Worm (Caenorhabditis elegans) whole organism, L2 larva: ENCODE results near the gene srw-55.
"Not testable (repeated sequence)": the region's sequence is repeated elsewhere in the genome, so short reads cannot be mapped to it uniquely, and the experiment has no call there.

ENCODE experiments used
- C34F6.9 ChIP-seq: fragments of 150-350 bp; optimal IDR thresholded peaks from 2 replicates; lab custom pipeline; 2014; ENCODE audit warnings: missing biosample characterization, missing genetic modification characterization
- F13H6.1 ChIP-seq: sonication (generic microtip); optimal IDR thresholded peaks from 2 replicates; lab custom pipeline; 2016; ENCODE audit warnings: missing genetic modification characterization, missing compliant biosample characterization
- R02D3.7 ChIP-seq: fragments of 150-350 bp; optimal IDR thresholded peaks from 2 replicates; lab custom pipeline; 2014; ENCODE audit warnings: missing biosample characterization, missing genetic modification characterization
- ZK546.5 ChIP-seq: sonication (generic microtip); optimal IDR thresholded peaks from 2 replicates; lab custom pipeline; 2017; ENCODE audit warnings: missing biosample characterization, missing genetic modification characterization
- alr-1 ChIP-seq: fragments of 150-350 bp; optimal IDR thresholded peaks from 2 replicates; lab custom pipeline; 2014; ENCODE audit warnings: missing biosample characterization, missing genetic modification characterization
- aly-2 ChIP-seq: fragments of 150-350 bp; optimal IDR thresholded peaks from 2 replicates; lab custom pipeline; 2014; ENCODE audit warnings: missing biosample characterization, missing genetic modification characterization
- blmp-1 ChIP-seq: sonication (generic microtip); optimal IDR thresholded peaks from 2 replicates; lab custom pipeline; 2017; ENCODE audit warnings: missing genetic modification characterization, mild to moderate bottlenecking, missing compliant biosample characterization, antibody characterized with exemption, moderate library complexity; ENCODE audit not compliant: insufficient read depth
- ceh-16 ChIP-seq: fragments of 150-350 bp; optimal IDR thresholded peaks from 2 replicates; lab custom pipeline; 2014; ENCODE audit warnings: missing biosample characterization, missing genetic modification characterization
- ceh-82 ChIP-seq: fragments of 150-350 bp; optimal IDR thresholded peaks from 2 replicates; lab custom pipeline; 2014; ENCODE audit warnings: missing biosample characterization, missing genetic modification characterization
- crh-2 ChIP-seq: sonication (generic microtip); optimal IDR thresholded peaks from 2 replicates; lab custom pipeline; 2017; ENCODE audit warnings: missing biosample characterization, missing genetic modification characterization
- egl-27 ChIP-seq: sonication (generic microtip); optimal IDR thresholded peaks from 3 replicates; lab custom pipeline; 2017; ENCODE audit warnings: missing biosample characterization, missing genetic modification reagents, missing genetic modification characterization
- elt-1 ChIP-seq: fragments of 150-350 bp; optimal IDR thresholded peaks from 2 replicates; lab custom pipeline; 2014; ENCODE audit warnings: missing biosample characterization, missing genetic modification characterization
- elt-3 ChIP-seq: sonication (generic microtip); optimal IDR thresholded peaks from 2 replicates; lab custom pipeline; 2017; ENCODE audit warnings: missing biosample characterization, missing genetic modification characterization
- fos-1 ChIP-seq: fragments of 150-350 bp; optimal IDR thresholded peaks from 2 replicates; lab custom pipeline; 2014; ENCODE audit warnings: missing biosample characterization, missing genetic modification characterization
- gmeb-1 ChIP-seq: fragments of 150-350 bp; optimal IDR thresholded peaks from 2 replicates; lab custom pipeline; 2014; ENCODE audit warnings: missing biosample characterization, missing genetic modification characterization
- lin-11 ChIP-seq: fragments of 150-350 bp; sonication (generic microtip); optimal IDR thresholded peaks from 2 replicates; lab custom pipeline; 2014; ENCODE audit warnings: missing biosample characterization, missing genetic modification characterization, inconsistent platforms, mixed read lengths
- lin-39 ChIP-seq: fragments of 150-350 bp; optimal IDR thresholded peaks from 2 replicates; lab custom pipeline; 2014; ENCODE audit warnings: missing biosample characterization, missing genetic modification reagents, missing genetic modification characterization
- lsy-2 ChIP-seq, 2 experiments: fragments of 150-350 bp in 1 of 2; sonication (generic microtip) in 1 of 2; optimal IDR thresholded peaks; 2 replicates each; lab custom pipeline; 2014 to 2017; ENCODE audit warnings: missing biosample characterization in 2 of 2, missing genetic modification characterization in 2 of 2
- mbf-1 ChIP-seq: sonication (generic microtip); optimal IDR thresholded peaks from 2 replicates; lab custom pipeline; 2017; ENCODE audit warnings: missing biosample characterization, missing genetic modification characterization
- mdl-1 ChIP-seq, 2 experiments: fragments of 150-350 bp in 1 of 2; sonication (generic microtip) in 1 of 2; optimal IDR thresholded peaks; 2 replicates each; lab custom pipeline; 2017; ENCODE audit warnings: missing biosample characterization in 2 of 2, missing genetic modification characterization in 2 of 2
- nhr-11 ChIP-seq: fragments of 150-350 bp; optimal IDR thresholded peaks from 2 replicates; lab custom pipeline; 2014; ENCODE audit warnings: missing biosample characterization, missing genetic modification characterization
- nhr-12 ChIP-seq: fragments of 150-350 bp; optimal IDR thresholded peaks from 2 replicates; lab custom pipeline; 2014; ENCODE audit warnings: missing biosample characterization, missing genetic modification characterization
- nhr-21 ChIP-seq: fragments of 150-350 bp; optimal IDR thresholded peaks from 2 replicates; lab custom pipeline; 2014; ENCODE audit warnings: missing biosample characterization, missing genetic modification characterization
- nhr-23 ChIP-seq: fragments of 150-350 bp; optimal IDR thresholded peaks from 2 replicates; lab custom pipeline; 2014; ENCODE audit warnings: missing biosample characterization, missing genetic modification reagents, missing genetic modification characterization
- nhr-237 ChIP-seq: fragments of 150-350 bp; optimal IDR thresholded peaks from 2 replicates; lab custom pipeline; 2014; ENCODE audit warnings: missing biosample characterization, missing genetic modification characterization
- nhr-77 ChIP-seq: fragments of 150-350 bp; optimal IDR thresholded peaks from 2 replicates; lab custom pipeline; 2014; ENCODE audit warnings: missing biosample characterization, missing genetic modification characterization
- peb-1 ChIP-seq: fragments of 150-350 bp; optimal IDR thresholded peaks from 2 replicates; lab custom pipeline; 2014; ENCODE audit warnings: missing biosample characterization, missing genetic modification characterization
- sem-4 ChIP-seq: fragments of 150-350 bp; optimal IDR thresholded peaks from 2 replicates; lab custom pipeline; 2014; ENCODE audit warnings: missing biosample characterization, missing genetic modification reagents, missing genetic modification characterization
- skn-1 ChIP-seq: sonication (generic microtip); optimal IDR thresholded peaks from 2 replicates; lab custom pipeline; 2017; ENCODE audit warnings: missing biosample characterization, missing genetic modification characterization
- sma-3 ChIP-seq: sonication (generic microtip); optimal IDR thresholded peaks from 2 replicates; lab custom pipeline; 2016; ENCODE audit warnings: missing genetic modification reagents, missing genetic modification characterization, missing compliant biosample characterization
- sma-9 ChIP-seq, 2 experiments: fragments of 150-350 bp in 1 of 2; sonication (generic microtip) in 1 of 2; optimal IDR thresholded peaks; 2 replicates each; lab custom pipeline; 2014 to 2016; ENCODE audit warnings: missing genetic modification characterization in 2 of 2, mild to moderate bottlenecking in 1 of 2, missing biosample characterization in 1 of 2, missing compliant biosample characterization in 1 of 2, missing genetic modification reagents in 1 of 2, moderate library complexity in 1 of 2
- snpc-4 ChIP-seq: fragments of 150-350 bp; optimal IDR thresholded peaks from 2 replicates; lab custom pipeline; 2014; ENCODE audit warnings: missing biosample characterization, missing genetic modification characterization
- unc-39 ChIP-seq: fragments of 150-350 bp; optimal IDR thresholded peaks from 2 replicates; lab custom pipeline; 2014; ENCODE audit warnings: missing biosample characterization, missing genetic modification characterization
- unc-55 ChIP-seq: fragments of 150-350 bp; sonication (generic microtip); optimal IDR thresholded peaks from 3 replicates; lab custom pipeline; 2014; ENCODE audit warnings: missing biosample characterization, missing genetic modification reagents, missing genetic modification characterization
- ztf-1 ChIP-seq: fragments of 200-800 bp; sonication (Bioruptor generic); conservative IDR thresholded peaks from 2 replicates; pipeline ENCODE4 v1.3.6; 2022; ENCODE audit warnings: missing genetic modification characterization, missing compliant biosample characterization
- ztf-11 ChIP-seq: sonication (generic microtip); optimal IDR thresholded peaks from 2 replicates; lab custom pipeline; 2017; ENCODE audit warnings: missing biosample characterization, missing genetic modification characterization
- ztf-4 ChIP-seq: fragments of 150-350 bp; optimal IDR thresholded peaks from 2 replicates; lab custom pipeline; 2014; ENCODE audit warnings: missing biosample characterization, missing genetic modification characterization

The srw-55 gene

DNA sequence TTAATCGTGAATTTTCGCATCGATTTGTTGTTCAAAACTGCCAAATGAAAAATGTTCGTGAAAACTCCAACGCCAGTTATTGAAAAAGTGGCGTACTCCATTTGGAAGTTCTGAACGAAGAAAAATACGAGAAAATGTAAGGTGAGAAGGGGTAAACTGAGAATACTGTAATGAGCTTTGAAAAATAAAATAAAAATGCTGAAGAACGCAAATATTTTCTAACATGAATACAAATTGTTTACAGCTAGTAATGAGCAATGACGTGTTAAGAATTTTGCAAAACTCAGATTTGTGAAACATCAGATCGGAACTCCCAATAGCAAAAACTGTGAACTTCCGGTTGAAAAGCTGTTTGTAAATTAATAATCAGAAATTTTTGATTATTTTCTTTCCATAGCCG, 7.8 kb downstream of the srw-55 start, which contains the start of gene srw-26:
Gene srw-26 (minus strand): TSS at position 101 of the 400 bp plus-strand sequence.
- TF ChIP-seq sma-3 (GFP tag; lab: Kevin White, UChicago), result no peak
- TF ChIP-seq egl-27 (tag; lab: Kevin White, UChicago), result no peak
- TF ChIP-seq elt-1 (tag; lab: Kevin White, UChicago), result no peak
- TF ChIP-seq crh-2 (tag; lab: Kevin White, UChicago), result no peak
- TF ChIP-seq peb-1 (tag; lab: Kevin White, UChicago), result no peak
- TF ChIP-seq ztf-1 (GFP tag; lab: Robert Waterston, UW), result no peak
- TF ChIP-seq alr-1, result no peak
- TF ChIP-seq lin-11 (tag; lab: Kevin White, UChicago), result no peak
- TF ChIP-seq mdl-1 (tag; optimal IDR thresholded peaks at IDR 0.05; lab: Kevin White, UChicago), result no peak
- TF ChIP-seq C34F6.9, result no peak
- no peak for TF ChIP-seq F13H6.1 (tag; lab: Kevin White, UChicago)
- TF ChIP-seq nhr-237 (tag; lab: Kevin White, UChicago), result no peak
- TF ChIP-seq ceh-16 (tag; lab: Kevin White, UChicago), result no peak

ce11 chrV:15929882-15930281, 10.3 kb downstream of the srw-55 start, which contains the start of gene srbc-77:
srbc-77 (plus strand) TSS chrV:15930182.
- not testable (repeated sequence) for TF ChIP-seq mdl-1 (tag; optimal IDR thresholded peaks at IDR 0.05; lab: Kevin White, UChicago); nhr-11; egl-27 (tag; lab: Kevin White, UChicago)

- TF ChIP-seq lsy-2 (tag; optimal IDR thresholded peaks at IDR 0.05; lab: Kevin White, UChicago), result no peak
- TF ChIP-seq crh-2 (tag; lab: Kevin White, UChicago), result no peak
- no peak for TF ChIP-seq nhr-23 (tag; lab: Kevin White, UChicago)
- no peak for TF ChIP-seq fos-1 (tag; lab: Kevin White, UChicago)
- TF ChIP-seq snpc-4, result no peak
- no peak for TF ChIP-seq aly-2 (tag; lab: Kevin White, UChicago)
- TF ChIP-seq unc-39 (tag; lab: Kevin White, UChicago), result no peak
- TF ChIP-seq R02D3.7 (tag; lab: Kevin White, UChicago), result no peak
- no peak for TF ChIP-seq ztf-1 (GFP tag; lab: Robert Waterston, UW)
- TF ChIP-seq egl-27 (tag; lab: Kevin White, UChicago), result no peak
- no peak for TF ChIP-seq ztf-11 (tag; lab: Kevin White, UChicago)
- TF ChIP-seq ceh-82, result no peak
Measured at ce11 chrV:15928325-15928724, 11.8 kb downstream of the srw-55 start, which contains the start of gene pzf-1. pzf-1 (minus strand) TSS chrV:15928425.

DNA sequence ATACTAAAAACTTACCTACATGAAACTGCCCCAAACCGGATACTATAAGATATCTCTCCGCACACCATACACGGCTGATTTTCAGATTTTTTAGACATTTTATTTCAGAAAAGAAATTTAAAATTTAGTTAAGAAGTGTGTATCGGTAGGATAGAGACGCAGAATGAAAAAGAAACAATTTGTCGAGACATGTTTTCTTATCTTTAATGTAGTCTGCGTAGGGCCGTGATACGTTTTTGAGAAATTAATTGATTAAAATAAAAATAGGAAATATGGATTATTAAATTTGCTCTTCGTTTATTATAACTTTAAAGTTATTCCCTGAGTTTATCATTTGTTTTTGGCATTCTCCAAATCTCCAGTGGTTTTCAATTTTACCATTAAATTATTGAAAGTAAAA, 15.8 kb downstream of the srw-55 start, which contains the start of gene nhr-108:
Gene nhr-108 (minus strand): TSS at position 166 of the 400 bp plus-strand sequence.
- TF ChIP-seq unc-39 (tag; lab: Kevin White, UChicago) (no peak), unc-55 (GFP tag; lab: Kevin White, UChicago) (no peak), lin-39 (tag; lab: Kevin White, UChicago) (no peak), mbf-1 (tag; lab: Kevin White, UChicago) (no peak), elt-1 (tag; lab: Kevin White, UChicago) (no peak), F13H6.1 (tag; lab: Kevin White, UChicago) (no peak), nhr-23 (tag; lab: Kevin White, UChicago) (no peak), elt-3 (tag; lab: Kevin White, UChicago) (no peak), blmp-1 (no peak), nhr-237 (tag; lab: Kevin White, UChicago) (no peak), nhr-21 (no peak)

ce11 chrV:15922979-15923378, 17.2 kb downstream of the srw-55 start, which contains the start of gene F35E8.13:
F35E8.13 (plus strand) TSS chrV:15923279.
- no peak for TF ChIP-seq nhr-12
- TF ChIP-seq ztf-4 (tag; lab: Kevin White, UChicago), result no peak
- TF ChIP-seq, all 48 proteins: peak for 0

ce11 chrV:15921102-15921501, 19.1 kb downstream of the srw-55 start, which contains the start of gene cdr-1:
cdr-1 (plus strand) TSS chrV:15921309.
- TF ChIP-seq nhr-237 (tag; lab: Kevin White, UChicago) (no peak), C34F6.9 (no peak), nhr-23 (tag; lab: Kevin White, UChicago) (no peak), skn-1 (tag; lab: Kevin White, UChicago) (no peak), nhr-21 (no peak), gmeb-1 (tag; lab: Kevin White, UChicago) (no peak), unc-55 (GFP tag; lab: Kevin White, UChicago) (no peak), ztf-1 (GFP tag; lab: Robert Waterston, UW) (no peak), sma-3 (GFP tag; lab: Kevin White, UChicago) (no peak), elt-3 (tag; lab: Kevin White, UChicago) (no peak), alr-1 (no peak), egl-27 (tag; lab: Kevin White, UChicago) (no peak), sem-4 (tag; lab: Kevin White, UChicago) (no peak), ZK546.5 (no peak), unc-39 (tag; lab: Kevin White, UChicago) (no peak), peb-1 (tag; lab: Kevin White, UChicago) (no peak), lin-11 (tag; lab: Kevin White, UChicago) (no peak), nhr-77 (no peak), sma-9 (GFP tag; optimal IDR thresholded peaks at IDR 0.05; lab: Kevin White, UChicago) (no peak), sma-9 (tag; optimal IDR thresholded peaks at IDR 0.05; lab: Kevin White, UChicago) (no peak), mdl-1 (tag; optimal IDR thresholded peaks at IDR 0.05; lab: Kevin White, UChicago) (no peak)
